Worm (Caenorhabditis elegans): ENCODE measurements around the gene C04E6.7.

The C04E6.7 gene

DNA sequence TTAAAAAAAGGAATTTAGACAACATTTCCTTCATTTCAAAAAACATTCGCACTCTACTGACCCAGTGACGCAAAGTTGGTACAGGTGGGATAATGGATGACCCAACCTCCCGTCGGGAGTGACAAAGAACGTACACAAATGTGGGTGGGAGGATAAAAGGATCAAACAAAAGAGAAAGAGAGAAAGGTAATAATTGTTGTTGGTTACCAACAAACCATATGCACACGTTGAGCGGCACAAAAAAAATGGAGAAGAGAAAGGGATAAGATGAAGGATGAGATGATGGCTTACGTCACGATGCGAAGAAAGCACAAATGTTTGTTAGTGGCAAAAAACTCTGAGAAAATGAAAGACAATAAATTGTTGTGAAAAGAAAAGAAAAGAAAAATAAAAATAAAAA, 41.5 kb upstream of the C04E6.7 start (continued):
- TF ChIP-seq php-3 (GFP tag; IDR thresholded peaks at IDR 0.05) = no peak
- no peak for TF ChIP-seq saeg-2 (GFP tag; IDR thresholded peaks at IDR 0.05)
- no peak for TF ChIP-seq Y105C5A.15 (GFP tag; IDR thresholded peaks at IDR 0.05)
- no peak for TF ChIP-seq F26F4.8 (GFP tag; conservative IDR thresholded peaks at IDR 0.05)
- no peak for TF ChIP-seq cey-2 (tag; optimal IDR thresholded peaks at IDR 0.05; ENCODE audit: borderline replicate concordance, insufficient read depth)
- no peak for TF ChIP-seq F37D6.2 (tag; optimal IDR thresholded peaks at IDR 0.05)
- TF ChIP-seq nhr-42 (GFP tag; IDR thresholded peaks at IDR 0.05) = no peak
- no peak for TF ChIP-seq dmd-8 (GFP tag; IDR thresholded peaks at IDR 0.05)
- TF ChIP-seq F44E2.7 (GFP tag; IDR thresholded peaks at IDR 0.05) = no peak
- no peak for TF ChIP-seq ztf-11 (tag; optimal IDR thresholded peaks at IDR 0.05)
- no peak for TF ChIP-seq Y75B8A.6 (GFP tag; IDR thresholded peaks at IDR 0.05)
- TF ChIP-seq zip-11 (GFP tag; IDR thresholded peaks at IDR 0.05) = no peak

DNA sequence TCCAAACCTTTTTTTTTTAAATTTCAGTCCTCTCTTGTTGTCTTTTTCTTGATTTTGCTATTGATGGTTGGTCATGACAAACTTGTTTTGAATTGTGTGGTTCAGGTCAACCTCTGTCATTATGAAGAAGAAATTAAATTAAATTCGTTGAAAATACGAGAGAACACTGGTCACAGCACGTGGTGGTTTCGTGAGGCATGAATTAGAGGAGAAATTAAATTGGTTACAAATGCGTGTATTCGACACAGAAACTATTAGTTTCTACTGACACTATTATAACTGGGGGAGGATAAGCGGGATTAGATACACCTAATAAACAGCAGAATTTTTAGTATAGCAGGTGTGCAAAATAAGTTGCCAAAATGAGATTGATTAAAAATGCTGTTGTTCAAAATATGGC, 41.0 kb upstream of the C04E6.7 start:
- TF ChIP-seq lin-1 (GFP tag; IDR thresholded peaks at IDR 0.05) (no peak), rbr-2 (tag; optimal IDR thresholded peaks at IDR 0.05) (no peak), ceh-20 (GFP tag; IDR thresholded peaks at IDR 0.05) (no peak), zag-1 (tag; optimal IDR thresholded peaks at IDR 0.05) (no peak), ZK546.5 (tag; optimal IDR thresholded peaks at IDR 0.05) (no peak), R02D3.7 (tag; optimal IDR thresholded peaks at IDR 0.05) (no peak), mxl-3 (GFP tag; optimal IDR thresholded peaks at IDR 0.05) (no peak), pqm-1 (tag; optimal IDR thresholded peaks at IDR 0.05) (no peak), sdz-12 (GFP tag; optimal IDR thresholded peaks at IDR 0.05) (no peak), zfp-3 (GFP tag; conservative IDR thresholded peaks at IDR 0.05) (no peak), hlh-30 (tag; optimal IDR thresholded peaks at IDR 0.05; ENCODE audit: insufficient read depth) (no peak), hlh-11 (tag; optimal IDR thresholded peaks at IDR 0.05) (no peak), lin-38 (GFP tag; IDR thresholded peaks at IDR 0.05) (no peak), egl-27 (tag; optimal IDR thresholded peaks at IDR 0.05) (no peak), nhr-48 (tag; optimal IDR thresholded peaks at IDR 0.05) (no peak), dmd-6 (GFP tag; IDR thresholded peaks at IDR 0.05) (no peak), saeg-2 (GFP tag; IDR thresholded peaks at IDR 0.05) (no peak), pha-4 (GFP tag; IDR thresholded peaks at IDR 0.05) (no peak), pha-4 (tag; optimal IDR thresholded peaks at IDR 0.05) (no peak), snpc-4 (tag; optimal IDR thresholded peaks at IDR 0.05) (no peak)

DNA sequence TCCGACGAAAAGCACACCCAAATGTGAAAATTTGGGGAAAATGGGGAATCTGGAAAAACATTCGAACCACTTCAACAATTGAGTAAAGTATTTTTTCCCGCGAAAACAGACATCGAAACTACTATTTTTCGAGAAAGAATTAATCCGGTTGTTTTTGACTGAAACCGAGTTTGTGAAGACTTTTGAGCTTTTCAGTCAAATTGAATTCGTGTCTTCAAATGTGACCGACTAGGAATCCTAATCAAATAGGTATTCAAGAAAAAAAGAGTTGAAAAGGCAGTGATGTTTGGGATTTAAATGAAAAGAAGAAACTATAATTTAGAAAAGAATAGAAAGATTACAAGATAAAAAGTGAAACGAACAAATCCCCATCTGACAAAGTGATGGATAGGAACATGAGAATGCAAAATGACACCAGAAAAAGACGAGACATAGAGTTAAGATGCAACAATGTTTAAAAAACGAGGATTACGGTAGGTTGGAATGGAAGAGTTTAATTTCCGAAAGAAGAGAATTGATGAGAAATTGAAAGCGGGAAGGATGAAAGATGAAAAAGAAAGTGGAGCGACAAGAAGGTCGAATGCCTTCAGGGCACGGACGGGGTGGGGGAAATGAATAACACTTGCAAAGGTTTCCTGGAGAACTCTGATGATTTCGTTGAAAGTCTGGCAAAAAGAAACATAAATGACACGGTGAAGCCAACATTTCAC, 30.5 kb upstream of the C04E6.7 start, which contains the start of gene F26F12.8:
F26F12.8 (minus strand) TSS at position 51 of the 710 bp plus-strand sequence.
- TF ChIP-seq ceh-28 (tag; optimal IDR thresholded peaks at IDR 0.05) = no peak
- peak; percentile 67 for TF ChIP-seq aha-1 (tag)

DNA sequence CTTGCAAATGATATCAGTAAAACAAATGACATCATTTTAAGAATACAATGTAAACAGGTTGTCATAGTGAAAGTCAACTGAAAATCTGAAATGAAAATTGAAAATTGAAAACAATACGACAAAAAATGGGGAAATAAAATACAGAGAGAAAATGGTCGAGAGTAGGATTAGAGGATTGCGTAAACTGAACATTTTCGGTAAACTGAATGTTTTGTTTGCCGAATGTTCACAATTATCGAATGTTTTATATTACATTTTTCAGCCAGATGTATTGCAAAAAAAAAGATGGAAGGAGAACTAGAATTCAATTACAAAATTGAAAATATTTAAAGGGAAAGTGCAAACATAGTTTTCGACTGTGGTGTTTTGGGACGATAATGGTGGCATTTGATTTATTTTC, 28.0 kb upstream of the C04E6.7 start, which contains the start of gene F26F12.5:
F26F12.5 (minus strand) TSS at position 101 of the 400 bp plus-strand sequence.
- TF ChIP-seq unc-62 (GFP tag; optimal IDR thresholded peaks at IDR 0.05 in 1 of 2) (peak in 1 of 2 experiments; percentile 19), unc-62 (tag; optimal IDR thresholded peaks at IDR 0.05) (no peak), saeg-2 (GFP tag; IDR thresholded peaks at IDR 0.05) (no peak)

DNA sequence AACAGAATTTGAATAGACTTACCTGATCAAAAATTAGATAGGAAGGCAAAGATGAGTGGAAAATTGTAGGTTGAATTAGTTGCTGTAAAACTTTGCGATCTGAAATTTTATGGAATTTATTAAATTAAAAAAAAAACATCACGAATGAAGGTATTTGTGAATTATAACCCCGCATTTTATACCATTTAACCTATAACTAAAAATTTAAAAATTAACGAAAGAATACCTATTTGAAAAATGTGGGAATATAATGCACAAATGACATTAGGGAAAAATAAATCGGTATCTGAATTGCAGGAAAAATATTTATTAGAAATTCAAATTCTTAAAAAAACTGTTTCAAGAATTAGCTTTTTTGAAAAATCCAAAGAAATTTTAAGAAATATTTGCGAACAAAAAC, 23.9 kb upstream of the C04E6.7 start, which contains the start of gene F26F12.4:
F26F12.4 (minus strand) TSS at position 101 of the 400 bp plus-strand sequence.
- TF ChIP-seq nhr-76 (tag; optimal IDR thresholded peaks at IDR 0.05) (no peak), lsy-2 (tag; optimal IDR thresholded peaks at IDR 0.05) (no peak), lin-1 (GFP tag; IDR thresholded peaks at IDR 0.05) (no peak), unc-130 (GFP tag; optimal IDR thresholded peaks at IDR 0.05) (no peak), lim-7 (GFP tag; IDR thresholded peaks at IDR 0.05) (no peak), F26F4.8 (GFP tag; conservative IDR thresholded peaks at IDR 0.05) (no peak), egl-43 (GFP tag; IDR thresholded peaks at IDR 0.05) (no peak), Y5F2A.4 (GFP tag; optimal IDR thresholded peaks at IDR 0.05) (no peak), cey-2 (tag; optimal IDR thresholded peaks at IDR 0.05; ENCODE audit: borderline replicate concordance, insufficient read depth) (no peak), ceh-20 (GFP tag; IDR thresholded peaks at IDR 0.05) (no peak), tag-97 (GFP tag; IDR thresholded peaks at IDR 0.05) (no peak), hif-1 (tag; optimal IDR thresholded peaks at IDR 0.05) (no peak)
